Fruit fly (Drosophila melanogaster): Measurements from ENCODE around the gene CG13639.
A peak's percentile ranks its signal among the peaks of the same experiment; 100 is the strongest.

The CG13639 gene

DNA sequence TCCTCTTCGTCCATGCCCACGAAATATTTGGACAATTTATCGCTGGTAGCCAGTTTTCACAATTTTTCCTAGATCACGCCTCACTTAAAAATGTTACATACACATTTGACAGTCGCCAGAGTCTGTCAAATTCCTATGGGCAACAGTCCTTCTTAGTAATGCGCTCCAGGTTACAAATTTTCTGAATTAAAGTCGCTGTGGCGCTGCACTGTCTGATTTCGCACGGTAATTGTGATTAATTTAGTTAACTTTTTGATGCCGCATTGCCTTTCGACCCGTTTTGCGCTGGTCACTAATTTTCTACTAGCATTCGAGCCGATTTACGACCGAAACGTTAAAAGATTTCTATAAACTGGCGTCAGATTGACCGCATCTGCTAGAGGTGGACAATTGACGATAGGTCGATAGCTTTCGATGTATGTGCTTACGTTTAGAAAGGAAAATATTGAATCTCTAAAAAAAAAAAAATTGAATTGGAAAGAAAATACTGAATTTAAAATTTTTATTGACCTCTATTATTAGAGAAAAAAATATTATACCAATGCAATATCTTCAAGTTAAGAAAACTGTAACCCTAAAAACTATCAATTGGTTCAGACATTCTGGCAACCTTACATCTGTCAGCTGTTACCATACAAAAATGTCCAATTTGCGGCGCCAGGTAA, 46.4 kb downstream of the CG13639 start, which contains the start of the genes lili and CG34150:
lili (minus strand) TSS at position 376 of the 665 bp plus-strand sequence.
CG34150 (plus strand) TSS at position 626 of the 665 bp plus-strand sequence.
- peak; percentile 72 for TF ChIP-seq CG12744 (GFP tag; optimal IDR thresholded peaks at IDR 0.05)
- TF ChIP-seq sqz (GFP tag; optimal IDR thresholded peaks at IDR 0.05): no peak
- peak; percentile 78 for TF ChIP-seq CG16813 (GFP tag; IDR thresholded peaks at IDR 0.05; ENCODE audit: partially characterized antibody)
- peak; percentile 76 for TF ChIP-seq CG18599 (GFP tag; optimal IDR thresholded peaks at IDR 0.05)
- no peak for TF ChIP-seq Rx (GFP tag; IDR thresholded peaks at IDR 0.05)
- no peak for TF ChIP-seq Hey (tag; optimal IDR thresholded peaks at IDR 0.05)
- no peak for TF ChIP-seq CG15073 (GFP tag; optimal IDR thresholded peaks at IDR 0.05)
- TF ChIP-seq CG10565 (GFP tag; optimal IDR thresholded peaks at IDR 0.05): no peak
- peak; percentile 95 for TF ChIP-seq CG9437 (GFP tag; optimal IDR thresholded peaks at IDR 0.05)
- TF ChIP-seq CG3281 (GFP tag; optimal IDR thresholded peaks at IDR 0.05): peak; percentile 67
- TF ChIP-seq CG10979 (tag; optimal IDR thresholded peaks at IDR 0.05): peak; percentile 57
- TF ChIP-seq bigmax (GFP tag; optimal IDR thresholded peaks at IDR 0.05): no peak
- TF ChIP-seq Chrac-16 (GFP tag; optimal IDR thresholded peaks at IDR 0.05): peak; percentile 85
- TF ChIP-seq CG7963 (GFP tag; IDR thresholded peaks at IDR 0.05; ENCODE audit: partially characterized antibody): peak; percentile 60; the same call in 1 of the 3 replicates
- no peak for TF ChIP-seq nau (GFP tag; optimal IDR thresholded peaks at IDR 0.05)
- TF ChIP-seq Taf1 (GFP tag; IDR thresholded peaks at IDR 0.05): peak; percentile 77
- no peak for TF ChIP-seq eyg (GFP tag; optimal IDR thresholded peaks at IDR 0.05)
- TF ChIP-seq CG17802 (tag; optimal IDR thresholded peaks at IDR 0.05): no peak
- no peak for TF ChIP-seq ham (GFP tag; IDR thresholded peaks at IDR 0.05)
- peak; percentile 32 for TF ChIP-seq crc (GFP tag; optimal IDR thresholded peaks at IDR 0.05)
- peak; percentile 78 for TF ChIP-seq Abd-B (GFP tag; optimal IDR thresholded peaks at IDR 0.05)
- peak; percentile 27 for TF ChIP-seq Sry-β (GFP tag; optimal IDR thresholded peaks at IDR 0.05)
- TF ChIP-seq fu2 (GFP tag; optimal IDR thresholded peaks at IDR 0.05): peak; percentile 47
- no peak for TF ChIP-seq CG4707 (GFP tag; optimal IDR thresholded peaks at IDR 0.05)
- TF ChIP-seq CG17359 (tag; optimal IDR thresholded peaks at IDR 0.05): peak; percentile 90
- TF ChIP-seq luna (GFP tag; optimal IDR thresholded peaks at IDR 0.05): peak; percentile 47
- peak; percentile 43 for TF ChIP-seq Spps (tag; optimal IDR thresholded peaks at IDR 0.05)
- peak; percentile 28 for TF ChIP-seq emc (GFP tag; optimal IDR thresholded peaks at IDR 0.05)
- TF ChIP-seq repo (GFP tag; optimal IDR thresholded peaks at IDR 0.05): peak; percentile 53
- 0 out of 2 replicates have a peak, but pooled peaks have one; percentile 18 for TF ChIP-seq ap (GFP tag; IDR thresholded peaks at IDR 0.05)
- peak; percentile 85 for TF ChIP-seq CG30403 (GFP tag; optimal IDR thresholded peaks at IDR 0.05)
- peak; percentile 89 for TF ChIP-seq CG3847 (GFP tag; IDR thresholded peaks at IDR 0.05)
- TF ChIP-seq CG30431 (GFP tag; optimal IDR thresholded peaks at IDR 0.05): no peak
- peak; percentile 69 for TF ChIP-seq klu (GFP tag; IDR thresholded peaks at IDR 0.05)
- no peak for TF ChIP-seq Deaf1 (tag; optimal IDR thresholded peaks at IDR 0.05)
- no peak; the same call in 2 of the 3 replicates for TF ChIP-seq zen2 (GFP tag; IDR thresholded peaks at IDR 0.05; ENCODE audit: partially characterized antibody)
- TF ChIP-seq pfk (GFP tag; optimal IDR thresholded peaks at IDR 0.05): no peak
- peak; percentile 69 for TF ChIP-seq NfI (GFP tag; optimal IDR thresholded peaks at IDR 0.05)
- no peak for TF ChIP-seq pan (optimal IDR thresholded peaks at IDR 0.05)
- peak in 1 of 2 experiments; percentile 67 for TF ChIP-seq pan (GFP tag; optimal IDR thresholded peaks at IDR 0.05 in 1 of 2, IDR thresholded peaks at IDR 0.05 in 1 of 2)
- peak; percentile 72 for TF ChIP-seq tgo (GFP tag; IDR thresholded peaks at IDR 0.05)
- TF ChIP-seq sr (GFP tag; IDR thresholded peaks at IDR 0.05): no peak
- no peak for TF ChIP-seq run (tag; optimal IDR thresholded peaks at IDR 0.05)
- peak; percentile 22 for TF ChIP-seq zf30C (GFP tag; optimal IDR thresholded peaks at IDR 0.05)
- peak; percentile 0 to 68 for TF ChIP-seq bsh (GFP tag; optimal IDR thresholded peaks at IDR 0.05)
- TF ChIP-seq HHEX (GFP tag; optimal IDR thresholded peaks at IDR 0.05): no peak
- TF ChIP-seq wor (GFP tag; IDR thresholded peaks at IDR 0.05): 0 out of 2 replicates have a peak, but pooled peaks have one; percentile 26
- peak; percentile 54 for TF ChIP-seq tio (GFP tag; optimal IDR thresholded peaks at IDR 0.05)
- TF ChIP-seq sens-2 (GFP tag; IDR thresholded peaks at IDR 0.05): no peak
